Fruit fly (Drosophila melanogaster) whole organism: ENCODE measurements around the gene ear.
A peak's percentile ranks its signal among the peaks of the same experiment; 100 is the strongest.

Experiments
- CG8478 ChIP-seq: fragments of >200 bp; optimal IDR thresholded peaks from 2 replicates; lab custom pipeline; 2018; ENCODE audit warnings: inconsistent platforms
- Dll ChIP-seq: fragments of >200 bp; optimal IDR thresholded peaks from 2 replicates; lab custom pipeline; 2017
- EcR ChIP-seq, 2 experiments: fragments of >200 bp; optimal IDR thresholded peaks; 2 replicates each; lab custom pipeline; 2017; ENCODE audit warnings: missing biosample characterization in 2 of 2, missing genetic modification characterization in 2 of 2, missing genetic modification reagents in 2 of 2
- pan ChIP-seq: fragments of >200 bp; optimal IDR thresholded peaks from 2 replicates; lab custom pipeline; 2017
- psq ChIP-seq: fragments of >200 bp; optimal IDR thresholded peaks from 2 replicates; lab custom pipeline; 2017
- usp ChIP-seq: fragments of >200 bp; optimal IDR thresholded peaks from 2 replicates; lab custom pipeline; 2017; ENCODE audit warnings: missing biosample characterization, missing genetic modification characterization, mixed read lengths

Gene ear

DNA sequence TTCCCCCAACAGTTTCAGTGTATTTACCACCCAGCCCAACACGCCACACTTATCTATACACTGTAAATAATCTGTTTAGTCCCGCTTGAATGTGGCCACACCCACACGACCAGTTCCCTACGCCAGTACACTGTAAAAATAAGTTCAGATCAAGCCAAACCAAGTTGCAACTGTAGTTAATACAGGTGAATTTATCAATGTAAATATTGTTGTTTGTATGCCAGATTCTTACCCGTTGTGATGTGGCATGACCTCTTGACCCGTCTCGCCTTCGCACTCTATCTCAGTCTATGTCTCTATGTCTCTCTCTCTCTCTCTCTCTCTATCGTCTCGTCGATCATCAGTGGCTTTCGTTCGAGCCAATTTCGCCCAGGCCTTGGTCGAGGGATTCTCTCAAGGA, 6.7 kb upstream of the ear start:
- TF ChIP-seq pan (lab: Kevin White, UChicago) (no peak), psq (lab: Kevin White, UChicago) (no peak)

DNA sequence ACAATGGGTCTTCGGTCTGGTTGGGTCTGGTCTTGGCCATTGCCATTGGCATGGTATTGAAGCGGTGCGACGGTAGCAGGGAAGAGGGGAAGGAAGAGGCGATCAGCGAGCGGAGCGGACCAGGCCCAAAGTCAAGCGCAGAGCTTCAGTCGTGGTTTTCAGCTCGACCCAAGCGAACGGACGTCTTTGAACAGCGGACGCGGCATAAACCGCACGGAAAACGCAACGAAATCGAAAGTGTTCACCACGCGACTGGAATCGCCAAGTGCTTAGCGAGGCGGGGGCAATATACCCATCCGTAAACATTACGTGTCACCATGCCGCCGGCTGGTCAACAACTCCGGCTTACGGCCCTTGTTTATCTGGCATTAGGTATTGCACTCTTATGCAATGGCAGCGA, 4.2 kb upstream of the ear start, which contains the start of gene CG14866:
CG14866 (plus strand) TSS at position 146 of the 400 bp plus-strand sequence.
- TF ChIP-seq usp (GFP tag; lab: Kevin White, UChicago) = no peak
- TF ChIP-seq psq (lab: Kevin White, UChicago) = no peak
- TF ChIP-seq pan (lab: Kevin White, UChicago) = no peak

DNA sequence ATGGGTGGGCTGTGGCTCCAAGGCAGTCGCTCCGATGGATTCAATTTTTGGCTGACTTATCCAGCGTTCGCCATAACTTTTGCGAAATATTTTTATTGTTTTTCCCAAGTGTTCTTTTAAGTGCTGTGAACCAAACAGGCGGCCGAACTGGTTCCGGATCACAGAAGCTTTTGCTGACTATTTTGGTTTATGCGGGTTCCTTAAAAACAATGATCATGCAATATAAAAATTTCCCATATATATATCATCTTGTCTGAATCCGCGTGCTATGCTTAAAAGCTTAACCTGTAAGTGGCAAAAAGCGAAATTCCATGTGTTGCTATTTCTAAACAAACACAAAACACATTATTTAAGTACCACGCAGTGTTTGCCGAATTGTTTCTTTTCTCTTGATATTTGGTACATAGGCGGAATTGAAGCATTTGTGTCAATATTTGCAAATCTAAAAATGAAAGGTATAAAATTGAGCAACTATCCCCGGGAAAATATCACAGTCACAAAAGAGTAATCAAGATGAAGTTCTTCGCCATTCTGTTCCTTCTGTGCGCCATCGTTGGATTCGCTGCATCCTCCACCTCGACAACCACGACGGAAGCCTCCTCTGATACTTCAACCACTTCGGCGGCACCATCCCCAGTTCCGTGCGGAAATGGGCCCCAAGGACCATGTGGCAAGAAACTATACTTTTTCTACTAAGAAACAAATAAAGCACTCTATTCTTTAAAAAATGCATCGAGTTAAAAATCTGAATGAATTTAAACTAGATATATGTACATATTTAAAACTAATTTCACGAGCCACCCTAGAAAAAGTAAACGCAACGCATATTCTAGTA, 427 bp upstream of the ear start, which contains the start of the genes CG6276 and CG44040:
CG6276 (minus strand) TSS at position 158 of the 835 bp plus-strand sequence.
CG44040 (plus strand) TSS at position 467 of the 835 bp plus-strand sequence.
- TF ChIP-seq pan (lab: Kevin White, UChicago) = no peak
- no peak for TF ChIP-seq EcR (GFP tag; optimal IDR thresholded peaks at IDR 0.05; lab: Kevin White, UChicago)
- no peak for TF ChIP-seq psq (lab: Kevin White, UChicago)
- TF ChIP-seq CG8478 = no peak
- TF ChIP-seq usp (GFP tag; lab: Kevin White, UChicago) = no peak
- TF ChIP-seq Dll (lab: Kevin White, UChicago) = no peak

DNA sequence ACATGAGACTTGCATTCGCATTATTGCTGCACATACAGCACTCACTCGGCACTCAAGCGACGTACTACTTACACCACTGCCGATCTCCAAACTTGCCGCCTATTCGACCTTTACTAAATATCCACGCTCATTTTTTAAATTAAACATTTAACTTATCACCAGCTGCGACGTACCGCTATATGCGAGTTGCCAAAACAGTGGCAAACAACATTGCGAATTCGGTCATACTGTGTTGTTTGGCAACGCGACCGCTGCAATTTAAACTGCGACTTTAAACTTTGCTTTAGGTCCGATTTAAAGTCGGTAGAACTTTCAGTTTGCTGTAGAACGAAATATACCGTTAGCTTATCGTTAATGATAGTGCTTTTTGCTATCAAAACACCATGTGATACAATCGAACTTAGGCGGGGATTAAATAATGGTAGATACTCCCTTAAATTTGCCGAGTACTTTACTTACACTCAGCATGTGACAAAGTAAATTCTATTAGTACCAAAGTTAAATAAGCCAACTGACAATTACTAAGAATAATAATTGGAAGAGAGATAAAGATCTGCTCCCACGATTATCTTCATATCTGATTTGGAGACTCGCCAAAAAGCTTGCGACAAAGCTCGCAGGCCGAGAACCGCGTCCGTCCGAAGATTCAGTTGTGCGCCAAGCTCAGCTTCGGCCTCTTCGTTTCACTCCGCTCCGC, 7.7 kb downstream of the ear start, which contains the start of the genes CG6236 and ea:
CG6236 (minus strand) TSS at position 187 of the 697 bp plus-strand sequence.
ea (plus strand) TSS at position 647 of the 697 bp plus-strand sequence.
- TF ChIP-seq usp (GFP tag; lab: Kevin White, UChicago) = no peak
- TF ChIP-seq Dll (lab: Kevin White, UChicago) = no peak
- TF ChIP-seq psq (lab: Kevin White, UChicago) = no peak
- no peak for TF ChIP-seq EcR (GFP tag; optimal IDR thresholded peaks at IDR 0.05; lab: Kevin White, UChicago)

DNA sequence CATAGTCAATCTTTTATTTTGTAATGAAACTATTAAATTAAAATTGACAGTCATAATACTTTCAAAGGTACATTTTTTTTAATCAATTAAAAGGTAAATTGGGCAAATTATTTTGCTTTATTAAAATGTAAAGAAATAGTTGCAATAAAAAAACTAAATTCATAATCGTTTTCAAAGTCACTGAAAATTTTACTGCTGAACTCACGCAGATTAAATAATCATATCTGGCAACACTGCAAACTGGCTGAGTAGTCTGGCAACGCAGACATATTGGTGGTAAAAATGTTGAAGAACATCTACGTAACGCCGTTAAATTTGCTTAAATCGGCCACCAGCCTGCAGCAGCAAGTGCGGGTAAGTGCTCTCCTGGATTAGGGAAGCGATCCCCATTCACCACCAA, 9.9 kb downstream of the ear start, which contains the start of gene mRpL9:
mRpL9 (plus strand) TSS at position 267 of the 400 bp plus-strand sequence.
- TF ChIP-seq Dll (lab: Kevin White, UChicago) (no peak), usp (GFP tag; lab: Kevin White, UChicago) (no peak), pan (lab: Kevin White, UChicago) (no peak), CG8478 (no peak), EcR (GFP tag; optimal IDR thresholded peaks at IDR 0.05; lab: Kevin White, UChicago) (no peak), psq (lab: Kevin White, UChicago) (no peak)

DNA sequence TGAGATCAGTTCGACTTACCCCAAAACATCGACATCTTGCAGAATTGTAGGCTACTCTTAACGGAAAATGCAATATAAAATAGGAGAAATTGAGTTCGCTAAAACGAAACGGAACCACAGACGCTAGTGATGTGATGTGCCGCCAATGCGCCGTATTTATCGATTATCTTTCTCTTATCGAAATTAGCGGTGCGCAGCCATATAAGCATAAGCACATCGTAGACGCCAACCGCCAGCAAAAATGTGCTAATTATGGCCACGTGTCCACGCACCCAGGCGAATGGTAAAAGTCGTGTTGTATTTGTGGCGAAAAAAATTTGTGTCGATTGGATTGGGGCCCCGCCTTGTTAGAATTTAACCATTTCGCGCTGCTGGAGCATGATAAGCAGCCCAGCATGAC, 12.4 kb downstream of the ear start, which contains the start of the genes Fkbp39 and Cyfip:
Fkbp39 (minus strand) TSS at position 140 of the 400 bp plus-strand sequence.
Cyfip (plus strand) TSS at position 273 of the 400 bp plus-strand sequence.
- TF ChIP-seq psq (lab: Kevin White, UChicago) (no peak), EcR (GFP tag; optimal IDR thresholded peaks at IDR 0.05; lab: Kevin White, UChicago) (no peak), Dll (lab: Kevin White, UChicago) (no peak), pan (lab: Kevin White, UChicago) (no peak), usp (GFP tag; lab: Kevin White, UChicago) (no peak)

DNA sequence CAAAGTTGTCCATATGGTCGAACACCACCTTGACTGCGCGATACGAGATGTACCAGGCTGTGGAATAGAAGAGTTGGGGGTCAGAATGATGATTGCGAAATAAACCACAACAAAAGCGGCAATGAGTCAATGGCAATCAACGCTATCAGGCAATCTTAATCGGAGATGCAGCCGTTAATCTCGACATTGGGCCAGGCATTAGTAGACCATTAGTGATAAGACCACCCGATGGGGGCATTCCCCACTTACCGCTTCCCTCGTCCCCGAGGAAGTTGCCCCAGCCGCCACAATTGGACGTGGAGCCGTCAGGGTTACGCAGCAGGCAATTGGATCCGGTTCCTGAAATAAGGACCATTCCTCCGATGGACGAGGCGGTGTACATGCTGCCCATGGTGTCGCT, 18.6 kb downstream of the ear start:
- TF ChIP-seq usp (GFP tag; lab: Kevin White, UChicago) (no peak), pan (lab: Kevin White, UChicago) (no peak), Dll (lab: Kevin White, UChicago) (no peak), EcR (GFP tag; optimal IDR thresholded peaks at IDR 0.05; lab: Kevin White, UChicago) (no peak), CG8478 (no peak), psq (lab: Kevin White, UChicago) (no peak)

DNA sequence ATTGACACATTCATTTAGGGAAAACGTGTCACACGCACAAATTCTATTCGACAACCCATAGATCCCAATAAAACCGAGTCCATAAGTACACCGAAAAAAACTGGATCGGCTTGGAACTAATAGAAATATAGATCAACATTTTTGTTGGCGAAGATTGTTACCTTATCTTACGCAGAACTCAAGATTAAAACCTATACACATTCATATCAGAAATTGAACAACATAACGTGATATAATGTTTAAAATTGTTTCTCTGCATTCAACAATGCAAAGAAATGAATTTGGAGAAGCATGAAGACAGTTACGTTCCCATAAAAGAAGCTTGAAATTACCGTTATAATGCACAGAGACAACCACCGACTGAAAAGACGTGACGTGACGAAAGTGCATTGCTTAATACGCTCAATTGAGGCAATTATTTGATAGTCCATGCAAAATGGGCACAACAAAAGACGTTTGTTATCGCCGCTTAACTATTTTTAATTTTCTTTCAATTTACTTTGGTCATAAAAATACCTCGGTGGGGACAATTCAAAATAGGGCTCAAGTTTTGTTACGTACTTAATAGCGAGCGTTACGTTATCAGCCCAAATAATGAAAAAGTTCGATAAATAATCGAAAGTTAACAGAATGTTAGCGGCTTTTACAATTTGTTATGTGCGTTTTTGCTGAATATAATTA, 19.6 kb downstream of the ear start, which contains the start of gene SerRS-m:
SerRS-m (plus strand) TSS at position 616 of the 681 bp plus-strand sequence.
- TF ChIP-seq usp (GFP tag; lab: Kevin White, UChicago) (no peak), EcR (GFP tag; optimal IDR thresholded peaks at IDR 0.05; lab: Kevin White, UChicago) (no peak), CG8478 (no peak), pan (lab: Kevin White, UChicago) (no peak), Dll (lab: Kevin White, UChicago) (no peak), psq (lab: Kevin White, UChicago) (no peak)

DNA sequence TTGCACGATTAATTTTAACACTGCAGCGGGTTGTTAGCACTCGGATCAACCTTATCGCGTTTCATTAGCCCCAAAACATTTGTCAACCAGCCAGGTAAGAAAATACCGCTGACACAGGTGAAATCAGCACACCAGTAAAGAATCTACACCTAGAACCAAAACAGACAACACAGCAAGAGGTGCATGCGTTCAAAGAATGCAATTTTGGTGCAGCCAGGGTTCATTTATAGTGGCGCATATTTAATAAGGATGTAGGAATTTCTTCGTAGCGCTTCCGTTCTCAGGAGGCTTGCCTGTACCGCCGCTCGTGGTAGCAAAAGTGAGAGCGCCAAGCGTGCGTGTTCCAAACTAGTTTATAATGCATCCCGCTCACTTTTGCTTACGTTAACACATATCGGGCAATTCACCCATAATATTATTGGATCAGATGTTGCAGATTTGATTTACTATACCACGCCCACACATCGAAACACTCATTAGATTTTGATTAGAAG, 21.9 kb downstream of the ear start:
- no peak for TF ChIP-seq pan (lab: Kevin White, UChicago)
- no peak for TF ChIP-seq psq (lab: Kevin White, UChicago)
- no peak for TF ChIP-seq EcR (GFP tag; optimal IDR thresholded peaks at IDR 0.05; lab: Kevin White, UChicago)
- TF ChIP-seq Dll (lab: Kevin White, UChicago) = no peak
- TF ChIP-seq usp (GFP tag; lab: Kevin White, UChicago) = no peak
- no peak for TF ChIP-seq CG8478

DNA sequence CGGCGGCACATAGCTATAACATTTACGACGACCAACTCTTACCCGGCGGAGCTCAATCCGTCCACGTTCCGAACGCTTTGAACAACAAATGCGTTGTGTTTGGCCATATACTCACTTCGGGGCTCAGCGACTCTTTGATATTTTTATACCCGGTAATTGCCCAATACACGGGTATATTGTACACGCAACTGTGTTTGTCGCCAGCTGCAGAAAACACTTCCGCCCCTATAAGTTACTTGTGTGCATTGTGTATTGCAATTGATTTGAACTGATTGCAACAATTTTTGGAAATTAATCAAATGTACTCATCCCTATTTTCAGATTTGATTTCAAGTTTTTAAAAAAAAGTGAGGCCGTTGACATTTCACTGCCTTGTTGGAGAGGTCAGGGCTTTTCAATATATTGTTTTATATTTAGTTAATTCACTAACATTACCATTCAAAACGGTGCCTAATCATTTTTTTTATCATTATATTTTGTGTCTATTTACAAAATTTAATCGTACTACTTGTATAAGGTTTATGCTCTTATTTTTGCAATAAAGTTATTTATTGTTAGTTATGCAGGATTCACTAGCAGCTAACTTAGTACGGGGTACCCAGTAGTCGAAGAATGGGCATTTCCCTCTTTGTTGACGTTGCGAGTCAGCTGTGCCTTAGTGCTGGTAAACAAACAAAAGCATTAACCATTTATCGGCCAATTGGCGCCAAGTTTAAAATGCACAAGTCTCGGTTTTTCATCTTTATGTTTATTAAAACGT, 22.6 kb downstream of the ear start, which contains the start of gene Nagk:
Nagk (minus strand) TSS at position 331 of the 760 bp plus-strand sequence.
- TF ChIP-seq usp (GFP tag; lab: Kevin White, UChicago) (no peak), pan (lab: Kevin White, UChicago) (peak; percentile 96)
